Worm (Caenorhabditis elegans) whole organism, L1 larva: Measurements from ENCODE around the gene dkc-1.

Experiments used
- C16A3.4 ChIP-seq: fragments of 150-350 bp; optimal IDR thresholded peaks from 2 replicates; lab custom pipeline; 2014; ENCODE audit warnings: missing biosample characterization, missing genetic modification characterization
- C34B4.2 ChIP-seq: sonication (generic microtip); optimal IDR thresholded peaks from 2 replicates; lab custom pipeline; 2017; ENCODE audit warnings: mild to moderate bottlenecking, missing genetic modification characterization, missing compliant biosample characterization
- Y116A8C.19 ChIP-seq: sonication (generic microtip); optimal IDR thresholded peaks from 2 replicates; lab custom pipeline; 2016; ENCODE audit warnings: missing compliant biosample characterization, missing genetic modification characterization, borderline replicate concordance
- aly-2 ChIP-seq: fragments of 150-350 bp; optimal IDR thresholded peaks from 2 replicates; lab custom pipeline; 2014; ENCODE audit warnings: missing biosample characterization, missing genetic modification characterization
- ama-1 ChIP-seq: fragments of 150-350 bp; optimal IDR thresholded peaks from 2 replicates; lab custom pipeline; 2014
- blmp-1 ChIP-seq: fragments of 150-350 bp; optimal IDR thresholded peaks from 2 replicates; lab custom pipeline; 2014; ENCODE audit warnings: missing biosample characterization, missing genetic modification characterization
- ceh-88 ChIP-seq: fragments of 200-800 bp; sonication (Bioruptor generic); IDR thresholded peaks from 2 replicates; pipeline ENCODE4 v1.3.6; 2022; ENCODE audit warnings: missing genetic modification characterization, missing compliant biosample characterization
- dsc-1 ChIP-seq: sonication (generic microtip); optimal IDR thresholded peaks from 2 replicates; lab custom pipeline; 2016; ENCODE audit warnings: mild to moderate bottlenecking, missing genetic modification characterization, missing compliant biosample characterization
- efl-1 ChIP-seq, 4 experiments: fragments of 150-350 bp; optimal IDR thresholded peaks in 3 of 4; peaks in 1 of 4; 1 replicate in 1 of 4; 2 replicates in 3 of 4; lab custom pipeline; 2014; ENCODE audit warnings: missing biosample characterization in 2 of 4, missing genetic modification characterization in 2 of 4, missing genetic modification reagents in 2 of 4
- efl-3 ChIP-seq: fragments of 200-800 bp; sonication (Bioruptor generic); optimal IDR thresholded peaks from 2 replicates; lab custom pipeline; 2018; ENCODE audit warnings: mild to moderate bottlenecking, missing genetic modification characterization, missing compliant biosample characterization
- elt-3 ChIP-seq, 6 experiments: fragments of 150-350 bp in 1 of 6; sonication (generic microtip); optimal IDR thresholded peaks; 2 replicates each; lab custom pipeline; 2017 to 2018; ENCODE audit warnings: missing biosample characterization in 6 of 6, missing genetic modification characterization in 6 of 6, inconsistent platforms in 1 of 6
- fkh-10 ChIP-seq: sonication (generic microtip); optimal IDR thresholded peaks from 2 replicates; lab custom pipeline; 2017; ENCODE audit warnings: missing biosample characterization, missing genetic modification reagents, missing genetic modification characterization
- fos-1 ChIP-seq: fragments of 150-350 bp; optimal IDR thresholded peaks from 2 replicates; lab custom pipeline; 2014; ENCODE audit warnings: missing biosample characterization, missing genetic modification characterization
- grh-1 ChIP-seq: fragments of 200-800 bp; sonication (Bioruptor generic); IDR thresholded peaks from 2 replicates; pipeline ENCODE4 v1.3.6; 2022; ENCODE audit warnings: missing genetic modification reagents, missing genetic modification characterization, missing compliant biosample characterization
- hlh-17 ChIP-seq: fragments of 200-800 bp; sonication (Bioruptor generic); optimal IDR thresholded peaks from 2 replicates; lab custom pipeline; 2018; ENCODE audit warnings: missing genetic modification characterization, mild to moderate bottlenecking, missing compliant biosample characterization, moderate library complexity, borderline replicate concordance
- hlh-4 ChIP-seq: sonication (generic microtip); optimal IDR thresholded peaks from 2 replicates; lab custom pipeline; 2016; ENCODE audit warnings: mild to moderate bottlenecking, missing genetic modification characterization, missing compliant biosample characterization
- hpl-2 ChIP-seq: fragments of 150-350 bp; optimal IDR thresholded peaks from 2 replicates; lab custom pipeline; 2014; ENCODE audit warnings: missing biosample characterization, missing genetic modification reagents, missing genetic modification characterization
- irx-1 ChIP-seq: sonication (generic microtip); optimal IDR thresholded peaks from 2 replicates; lab custom pipeline; 2016; ENCODE audit warnings: missing genetic modification characterization, missing compliant biosample characterization
- lin-15B ChIP-seq: fragments of 150-350 bp; sonication (generic microtip); optimal IDR thresholded peaks from 3 replicates; lab custom pipeline; 2014; ENCODE audit warnings: missing biosample characterization, missing genetic modification characterization
- lir-3 ChIP-seq: sonication (generic microtip); optimal IDR thresholded peaks from 2 replicates; lab custom pipeline; 2016; ENCODE audit warnings: mild to moderate bottlenecking, missing genetic modification characterization, moderate library complexity, missing compliant biosample characterization; ENCODE audit not compliant: poor library complexity
- nhr-19 ChIP-seq: fragments of 200-800 bp; sonication (Bioruptor generic); conservative IDR thresholded peaks from 2 replicates; pipeline ENCODE4 v1.3.6; 2022; ENCODE audit warnings: missing genetic modification characterization, missing compliant biosample characterization
- nhr-28 ChIP-seq: fragments of 150-350 bp; optimal IDR thresholded peaks from 2 replicates; lab custom pipeline; 2014; ENCODE audit warnings: missing biosample characterization, missing genetic modification characterization
- nhr-47 ChIP-seq: sonication (generic microtip); optimal IDR thresholded peaks from 2 replicates; lab custom pipeline; 2016; ENCODE audit warnings: mild to moderate bottlenecking, missing genetic modification characterization, moderate library complexity, missing compliant biosample characterization
- nhr-71 ChIP-seq: sonication (generic microtip); optimal IDR thresholded peaks from 2 replicates; lab custom pipeline; 2016; ENCODE audit warnings: mild to moderate bottlenecking, missing genetic modification characterization, moderate library complexity, missing compliant biosample characterization
- nhr-76 ChIP-seq: sonication (generic microtip); optimal IDR thresholded peaks from 2 replicates; lab custom pipeline; 2017; ENCODE audit warnings: missing biosample characterization, missing genetic modification characterization
- nhr-77 ChIP-seq: fragments of 150-350 bp; optimal IDR thresholded peaks from 2 replicates; lab custom pipeline; 2014; ENCODE audit warnings: missing biosample characterization, missing genetic modification characterization
- nhr-84 ChIP-seq: sonication (generic microtip); optimal IDR thresholded peaks from 2 replicates; lab custom pipeline; 2017; ENCODE audit warnings: missing biosample characterization, missing genetic modification characterization
- nhr-85 ChIP-seq: sonication (generic microtip); peaks from one replicate; lab custom pipeline; 2016; ENCODE audit warnings: missing genetic modification characterization, inconsistent platforms, missing compliant biosample characterization
- pqm-1 ChIP-seq: sonication (generic microtip); optimal IDR thresholded peaks from 3 replicates; lab custom pipeline; 2017; ENCODE audit warnings: missing biosample characterization, missing genetic modification characterization
- rnt-1 ChIP-seq: sonication (generic microtip); optimal IDR thresholded peaks from 2 replicates; lab custom pipeline; 2016; ENCODE audit warnings: mild to moderate bottlenecking, missing genetic modification characterization, moderate library complexity, missing compliant biosample characterization
- sox-4 ChIP-seq: sonication (generic microtip); optimal IDR thresholded peaks from 2 replicates; lab custom pipeline; 2016; ENCODE audit warnings: missing genetic modification characterization, missing compliant biosample characterization
- swsn-7 ChIP-seq: sonication (generic microtip); optimal IDR thresholded peaks from 2 replicates; lab custom pipeline; 2016; ENCODE audit warnings: missing genetic modification characterization, missing compliant biosample characterization
- tbx-2 ChIP-seq: sonication (generic microtip); optimal IDR thresholded peaks from 2 replicates; lab custom pipeline; 2016; ENCODE audit warnings: missing genetic modification characterization, missing compliant biosample characterization
- unc-130 ChIP-seq: fragments of 150-350 bp; optimal IDR thresholded peaks from 2 replicates; lab custom pipeline; 2017; ENCODE audit warnings: missing biosample characterization, missing genetic modification characterization, inconsistent platforms
- unc-98 ChIP-seq: fragments of 200-800 bp; sonication (Bioruptor generic); IDR thresholded peaks from 2 replicates; pipeline ENCODE4 v1.3.6; 2022; ENCODE audit warnings: missing genetic modification characterization, missing compliant biosample characterization
- vab-15 ChIP-seq: sonication (generic microtip); optimal IDR thresholded peaks from 2 replicates; lab custom pipeline; 2017; ENCODE audit warnings: missing genotype, mild to moderate bottlenecking, missing genetic modification characterization, missing compliant biosample characterization
- zag-1 ChIP-seq: fragments of 150-350 bp; optimal IDR thresholded peaks from 2 replicates; lab custom pipeline; 2014; ENCODE audit warnings: missing biosample characterization, missing genetic modification characterization
- zip-4 ChIP-seq: fragments of 200-800 bp; sonication (Bioruptor generic); optimal IDR thresholded peaks from 2 replicates; lab custom pipeline; 2018; ENCODE audit warnings: mild to moderate bottlenecking, missing genetic modification characterization, moderate library complexity, missing compliant biosample characterization
- ztf-4 ChIP-seq: fragments of 150-350 bp; optimal IDR thresholded peaks from 2 replicates; lab custom pipeline; 2014; ENCODE audit warnings: missing biosample characterization, missing genetic modification characterization

Gene dkc-1

DNA sequence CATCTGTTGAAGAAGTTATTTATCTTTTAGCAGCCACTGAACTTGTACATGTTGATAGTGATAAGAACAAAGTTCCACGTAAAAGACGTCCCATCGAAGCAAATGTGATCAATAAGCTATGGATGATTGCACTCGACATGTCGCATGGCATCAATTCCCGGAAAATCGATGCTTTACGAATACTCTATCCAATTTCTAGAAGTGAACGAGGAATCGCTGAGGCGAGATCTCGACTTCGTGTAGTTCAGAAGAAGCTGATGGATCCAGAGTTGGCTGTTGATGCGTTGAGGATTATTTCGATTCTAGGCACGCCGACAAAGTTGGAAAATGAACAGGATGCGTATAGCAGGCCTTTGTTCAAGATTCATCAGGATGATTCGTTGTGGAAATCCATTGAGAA is 21.5 kb downstream of the dkc-1 start:
- TF ChIP-seq nhr-28 (no peak), efl-1 (optimal IDR thresholded peaks at IDR 0.05; lab: Kevin White, UChicago) (no peak), efl-1 (GFP tag; optimal IDR thresholded peaks at IDR 0.05 in 1 of 2; lab: Kevin White, UChicago) (peak in 1 of 2 experiments; percentile 73)
- TF ChIP-seq, all 84 proteins: peak for 1

DNA sequence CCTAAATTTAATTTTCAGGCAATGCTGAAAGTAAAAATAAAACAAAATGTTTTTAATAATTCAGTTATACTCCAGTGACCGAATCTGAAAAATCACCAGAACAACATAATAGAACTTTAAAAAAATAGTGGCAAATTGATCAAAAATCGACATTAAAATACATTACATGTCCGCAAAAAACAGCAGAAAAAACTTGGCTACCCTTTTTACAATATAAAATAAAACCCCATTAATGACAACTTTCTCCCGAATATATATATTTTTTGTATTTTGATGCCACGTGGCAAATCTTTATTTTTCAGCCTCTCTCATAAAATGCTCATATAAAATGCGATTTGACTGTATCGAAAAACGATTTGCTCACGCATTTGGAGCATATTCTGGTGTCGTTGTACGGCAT is 33.3 kb downstream of the dkc-1 start, which contains the start of gene ptr-19:
Gene ptr-19 (plus strand): TSS at position 301 of the 400 bp plus-strand sequence.
- TF ChIP-seq zag-1 (tag; lab: Kevin White, UChicago) (no peak), nhr-85 (tag; lab: Kevin White, UChicago) (peak; percentile 47), fos-1 (tag; lab: Kevin White, UChicago) (no peak), hlh-17 (GFP tag; lab: Kevin White, UChicago) (no peak), efl-1 (optimal IDR thresholded peaks at IDR 0.05; lab: Kevin White, UChicago) (no peak), efl-1 (GFP tag; optimal IDR thresholded peaks at IDR 0.05 in 1 of 2; lab: Kevin White, UChicago) (peak in 1 of 2 experiments; percentile 69)
- TF ChIP-seq, all 84 proteins: peak for 2

DNA sequence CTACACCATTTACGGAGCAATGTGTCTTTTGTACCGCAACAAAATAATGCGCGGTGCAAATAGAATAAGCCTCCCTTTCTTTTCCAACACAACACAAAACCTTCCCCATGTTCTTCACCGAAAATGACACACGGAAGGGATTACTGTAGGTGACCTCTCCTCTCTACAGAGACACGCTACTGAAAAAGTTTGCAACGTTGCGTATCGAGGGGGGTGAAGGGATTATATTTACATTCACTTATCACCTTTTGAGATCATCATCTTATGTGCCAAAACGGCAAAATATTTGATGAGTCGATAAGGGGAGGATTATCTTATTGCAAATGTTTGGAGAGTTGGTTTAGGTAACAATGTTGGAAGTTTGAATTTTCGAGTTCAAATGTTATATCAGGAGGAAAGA is 34.8 kb downstream of the dkc-1 start:
- TF ChIP-seq rnt-1 (tag; lab: Kevin White, UChicago), result no peak
- no peak for TF ChIP-seq nhr-19 (GFP tag; lab: Robert Waterston, UW)
- no peak for TF ChIP-seq sox-4 (tag; lab: Kevin White, UChicago)
- TF ChIP-seq C16A3.4 (tag; lab: Kevin White, UChicago), result no peak
- no peak for TF ChIP-seq fkh-10 (GFP tag; lab: Kevin White, UChicago)
- no peak for TF ChIP-seq ceh-88
- no peak for TF ChIP-seq nhr-47 (tag; lab: Kevin White, UChicago)
- no peak for TF ChIP-seq zip-4 (GFP tag; lab: Kevin White, UChicago)
- no peak for TF ChIP-seq hlh-17 (GFP tag; lab: Kevin White, UChicago)
- no peak for TF ChIP-seq blmp-1 (tag; lab: Kevin White, UChicago)
- TF ChIP-seq swsn-7 (tag; lab: Kevin White, UChicago), result no peak
- no peak for TF ChIP-seq dsc-1 (tag; lab: Kevin White, UChicago)
- TF ChIP-seq grh-1, result no peak
- no peak for TF ChIP-seq vab-15
- TF ChIP-seq unc-130 (tag; lab: Kevin White, UChicago), result no peak
- TF ChIP-seq zag-1 (tag; lab: Kevin White, UChicago), result no peak
- TF ChIP-seq C34B4.2, result no peak

DNA sequence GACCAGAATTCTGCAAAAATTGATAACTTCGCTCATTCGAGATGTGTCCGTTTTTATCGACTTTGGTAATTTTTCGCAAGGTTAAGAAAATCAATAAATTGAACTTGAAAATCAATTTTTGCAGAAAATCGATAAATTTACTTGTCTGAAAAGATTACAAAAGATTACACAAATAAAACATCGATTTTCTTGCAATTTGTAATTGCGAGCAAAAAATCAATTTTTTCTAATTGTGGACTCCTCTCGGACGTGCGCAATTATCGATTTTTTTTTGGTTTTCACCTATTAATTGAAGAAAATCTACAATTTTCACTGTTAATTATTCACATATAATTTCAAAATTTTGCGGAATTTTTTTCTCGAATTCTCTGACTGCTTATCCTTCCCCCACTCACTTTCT is 43.0 kb downstream of the dkc-1 start:
- no peak for TF ChIP-seq unc-98 (GFP tag; lab: Robert Waterston, UW)
- no peak for TF ChIP-seq hlh-17 (GFP tag; lab: Kevin White, UChicago)
- TF ChIP-seq rnt-1 (tag; lab: Kevin White, UChicago), result no peak
- no peak for TF ChIP-seq swsn-7 (tag; lab: Kevin White, UChicago)
- TF ChIP-seq irx-1, result no peak
- no peak for TF ChIP-seq nhr-19 (GFP tag; lab: Robert Waterston, UW)
- no peak for TF ChIP-seq ceh-88
- TF ChIP-seq C34B4.2, result no peak
- TF ChIP-seq zag-1 (tag; lab: Kevin White, UChicago), result no peak
- TF ChIP-seq Y116A8C.19 (tag; lab: Kevin White, UChicago), result no peak
- no peak for TF ChIP-seq lir-3 (tag; lab: Kevin White, UChicago)
- no peak for TF ChIP-seq aly-2 (tag; lab: Kevin White, UChicago)

DNA sequence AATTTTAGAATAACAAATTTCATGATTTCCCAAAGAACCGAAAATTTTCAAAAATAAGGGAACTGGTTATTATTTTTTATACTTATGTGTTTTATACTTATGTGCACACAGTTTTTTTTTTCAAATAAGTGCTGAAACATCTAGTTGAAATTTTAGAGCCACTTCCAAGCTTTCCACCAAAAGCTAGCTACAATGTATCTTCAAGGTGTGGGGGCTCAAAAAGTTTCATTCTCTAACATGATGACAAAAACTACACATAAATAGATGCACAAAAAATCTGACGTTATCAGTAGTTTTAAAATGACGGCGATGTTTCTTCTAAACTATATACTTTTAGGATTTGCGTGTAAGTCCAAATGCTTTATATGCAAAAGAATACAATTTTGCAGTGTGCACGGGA is 45.8 kb downstream of the dkc-1 start, which contains the start of gene clec-163:
Gene clec-163 (plus strand): TSS at position 301 of the 400 bp plus-strand sequence.
- TF ChIP-seq nhr-71 (tag; lab: Kevin White, UChicago) (no peak), zag-1 (tag; lab: Kevin White, UChicago) (no peak), efl-3 (no peak), tbx-2 (tag; lab: Kevin White, UChicago) (no peak), irx-1 (no peak), hlh-4 (tag; lab: Kevin White, UChicago) (no peak), nhr-77 (tag; lab: Kevin White, UChicago) (no peak), elt-3 (tag; optimal IDR thresholded peaks at IDR 0.05; lab: Kevin White, UChicago) (no peak), C34B4.2 (no peak), hpl-2 (GFP tag; lab: Kevin White, UChicago) (no peak), vab-15 (no peak), lin-15B (tag; lab: Kevin White, UChicago) (no peak), nhr-76 (tag; lab: Kevin White, UChicago) (no peak), sox-4 (tag; lab: Kevin White, UChicago) (no peak), nhr-84 (tag; lab: Kevin White, UChicago) (no peak), ama-1 (no peak), ztf-4 (tag; lab: Kevin White, UChicago) (no peak), pqm-1 (tag; lab: Kevin White, UChicago) (no peak), grh-1 (no peak)
- TF ChIP-seq, all 84 proteins: peak for 0
